Worm (Caenorhabditis elegans) whole organism, L3 larva: Measurements from ENCODE around the gene F54F7.3.

Experiments used
- ama-1 ChIP-seq: fragments of 150-350 bp; optimal IDR thresholded peaks from 2 replicates; lab custom pipeline; 2018
- ceh-82 ChIP-seq: fragments of 150-350 bp; optimal IDR thresholded peaks from 2 replicates; lab custom pipeline; 2014; ENCODE audit warnings: missing biosample characterization, missing genetic modification characterization
- ceh-9 ChIP-seq: sonication (generic microtip); optimal IDR thresholded peaks from 2 replicates; lab custom pipeline; 2018; ENCODE audit warnings: missing biosample characterization, missing genetic modification characterization
- egl-27 ChIP-seq: sonication (generic microtip); optimal IDR thresholded peaks from 4 replicates; lab custom pipeline; 2017; ENCODE audit warnings: missing biosample characterization, missing genetic modification reagents, missing genetic modification characterization
- fos-1 ChIP-seq: fragments of 150-350 bp; optimal IDR thresholded peaks from 2 replicates; lab custom pipeline; 2014; ENCODE audit warnings: missing biosample characterization, missing genetic modification characterization
- lsy-12 ChIP-seq: sonication (generic microtip); optimal IDR thresholded peaks from 2 replicates; lab custom pipeline; 2016; ENCODE audit warnings: mild to moderate bottlenecking, missing genetic modification characterization, missing compliant biosample characterization
- mml-1 ChIP-seq: fragments of 150-350 bp; sonication (generic microtip); optimal IDR thresholded peaks from 3 replicates; lab custom pipeline; 2014; ENCODE audit warnings: missing biosample characterization, missing genetic modification characterization
- nhr-237 ChIP-seq: fragments of 150-350 bp; optimal IDR thresholded peaks from 2 replicates; lab custom pipeline; 2014; ENCODE audit warnings: missing biosample characterization, missing genetic modification characterization
- pha-4 ChIP-seq: fragments of 150-350 bp; optimal IDR thresholded peaks from 2 replicates; lab custom pipeline; 2014; ENCODE audit warnings: missing biosample characterization, missing genetic modification reagents, missing genetic modification characterization
- skn-1 ChIP-seq: fragments of 150-350 bp; optimal IDR thresholded peaks from 2 replicates; lab custom pipeline; 2014; ENCODE audit warnings: missing biosample characterization, missing genetic modification characterization
- snpc-4 ChIP-seq: fragments of 150-350 bp; optimal IDR thresholded peaks from 2 replicates; lab custom pipeline; 2014; ENCODE audit warnings: missing biosample characterization, missing genetic modification characterization
- unc-39 ChIP-seq: sonication (generic microtip); optimal IDR thresholded peaks from 4 replicates; lab custom pipeline; 2017; ENCODE audit warnings: missing biosample characterization, missing genetic modification characterization
- unc-62 ChIP-seq: fragments of 150-350 bp; sonication (generic microtip); optimal IDR thresholded peaks from 4 replicates; lab custom pipeline; 2014; ENCODE audit warnings: missing biosample characterization, missing genetic modification reagents, missing genetic modification characterization
- ztf-11 ChIP-seq: fragments of 150-350 bp; optimal IDR thresholded peaks from 2 replicates; lab custom pipeline; 2014; ENCODE audit warnings: missing biosample characterization, missing genetic modification characterization

DNA sequence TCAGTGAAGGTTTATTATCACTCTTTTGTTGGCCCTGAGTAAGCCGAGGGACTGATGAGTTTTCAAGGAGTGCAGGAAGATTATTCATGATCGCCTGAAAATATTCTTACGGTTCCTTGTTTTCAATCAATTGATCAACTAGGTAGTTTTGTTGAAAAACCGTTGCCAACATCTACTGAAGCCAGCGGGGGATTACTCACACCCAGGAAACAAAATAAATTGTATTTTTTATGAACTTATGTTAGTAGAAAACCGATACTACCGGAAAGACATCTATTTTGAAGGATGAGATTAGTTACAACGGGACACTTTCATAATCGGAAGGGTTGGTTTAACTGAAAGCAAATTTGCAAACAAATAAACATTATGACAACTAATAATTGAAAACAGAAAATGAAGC is 28.1 kb upstream of the F54F7.3 start, which contains the start of gene Y62H9A.2:
- TF ChIP-seq nhr-237 (tag; lab: Kevin White, UChicago): no peak
- no peak for TF ChIP-seq unc-62 (GFP tag; lab: Kevin White, UChicago)
- TF ChIP-seq egl-27: no peak
- no peak for TF ChIP-seq ceh-82 (tag; lab: Kevin White, UChicago)
- no peak for TF ChIP-seq mml-1 (tag; lab: Kevin White, UChicago)
- TF ChIP-seq ceh-9 (tag; lab: Kevin White, UChicago): no peak
- TF ChIP-seq ztf-11: no peak
- TF ChIP-seq pha-4 (tag; lab: Kevin White, UChicago): no peak
- TF ChIP-seq lsy-12 (tag; lab: Kevin White, UChicago): no peak
- no peak for TF ChIP-seq unc-39 (tag; lab: Kevin White, UChicago)
- no peak for TF ChIP-seq ama-1 (lab: Kevin White, UChicago)
- no peak for TF ChIP-seq skn-1 (tag; lab: Kevin White, UChicago)
- TF ChIP-seq snpc-4 (tag; lab: Kevin White, UChicago): no peak
- TF ChIP-seq fos-1 (tag; lab: Kevin White, UChicago): no peak
